Worm (Caenorhabditis elegans) whole organism, L1 larva: Measurements from ENCODE around the gene gmn-1.

Source experiments
- ceh-63 ChIP-seq: fragments of 200-800 bp; sonication (Bioruptor generic); optimal IDR thresholded peaks from 2 replicates; lab custom pipeline; 2018; ENCODE audit warnings: mild to moderate bottlenecking, missing genetic modification characterization, missing compliant biosample characterization
- ceh-90 ChIP-seq: sonication (generic microtip); optimal IDR thresholded peaks from 2 replicates; lab custom pipeline; 2016; ENCODE audit warnings: missing genetic modification characterization, missing compliant biosample characterization
- fos-1 ChIP-seq: fragments of 150-350 bp; optimal IDR thresholded peaks from 2 replicates; lab custom pipeline; 2014; ENCODE audit warnings: missing biosample characterization, missing genetic modification characterization
- skn-1 ChIP-seq: fragments of 150-350 bp; optimal IDR thresholded peaks from 2 replicates; lab custom pipeline; 2014; ENCODE audit warnings: missing biosample characterization, missing genetic modification characterization
- unc-98 ChIP-seq: fragments of 200-800 bp; sonication (Bioruptor generic); IDR thresholded peaks from 2 replicates; pipeline ENCODE4 v1.3.6; 2022; ENCODE audit warnings: missing genetic modification characterization, missing compliant biosample characterization

ce11 chrIII:12270391-12270790 is 45.3 kb upstream of the gmn-1 start:
- no peak for TF ChIP-seq ceh-90 (tag; lab: Kevin White, UChicago)
- TF ChIP-seq fos-1 (tag; lab: Kevin White, UChicago), result no peak
- TF ChIP-seq ceh-63 (GFP tag; lab: Kevin White, UChicago), result no peak
- no peak for TF ChIP-seq unc-98 (GFP tag; lab: Robert Waterston, UW)
- no peak for TF ChIP-seq skn-1 (tag; lab: Kevin White, UChicago)
